Worm (Caenorhabditis elegans): ENCODE data around the gene F43C11.3.

- no peak for TF ChIP-seq him-1 (tag; optimal IDR thresholded peaks at IDR 0.05)
- no peak for TF ChIP-seq dao-5 (tag; optimal IDR thresholded peaks at IDR 0.05)
These were observed 566 bp upstream of the F43C11.3 start, which contains the start of gene F43C11.10 for ce11 chrII:2352546-2352945.

All from whole organism, L4/young adult.